Worm (Caenorhabditis elegans): ENCODE results near the gene oct-2.

DNA sequence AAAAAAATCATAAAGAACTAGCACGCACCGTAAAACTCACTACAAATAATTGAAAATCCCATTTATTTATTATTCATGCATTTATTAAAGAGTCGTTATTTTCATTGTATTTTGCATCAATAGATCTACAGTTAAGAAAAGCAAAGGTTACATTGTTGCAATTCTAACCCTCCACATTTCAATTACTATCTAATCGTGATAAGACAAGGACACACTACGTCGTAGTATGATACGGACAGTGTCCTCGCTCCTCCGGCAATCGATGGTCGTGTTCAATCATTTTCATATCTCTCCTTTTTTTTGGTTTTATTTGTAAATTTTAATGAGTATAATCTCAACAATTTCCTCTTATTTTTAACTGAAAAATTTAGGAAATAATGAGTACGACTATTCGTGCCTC lies 46.7 kb downstream of the oct-2 start, which contains the start of gene prx-12:
- TF ChIP-seq let-607 (tag; optimal IDR thresholded peaks at IDR 0.05) (no peak), hsf-1 (GFP tag; IDR thresholded peaks at IDR 0.05) (no peak), unc-130 (GFP tag; optimal IDR thresholded peaks at IDR 0.05) (no peak), unc-62 (GFP tag; optimal IDR thresholded peaks at IDR 0.05) (no peak)
